Worm (Caenorhabditis elegans) whole organism, L2 larva: ENCODE data around the gene clr-1.

Experiments
- C34F6.9 ChIP-seq: fragments of 150-350 bp; optimal IDR thresholded peaks from 2 replicates; lab custom pipeline; 2014; ENCODE audit warnings: missing biosample characterization, missing genetic modification characterization
- F13H6.1 ChIP-seq: sonication (generic microtip); optimal IDR thresholded peaks from 2 replicates; lab custom pipeline; 2016; ENCODE audit warnings: missing genetic modification characterization, missing compliant biosample characterization
- R02D3.7 ChIP-seq: fragments of 150-350 bp; optimal IDR thresholded peaks from 2 replicates; lab custom pipeline; 2014; ENCODE audit warnings: missing biosample characterization, missing genetic modification characterization
- ZK546.5 ChIP-seq: sonication (generic microtip); optimal IDR thresholded peaks from 2 replicates; lab custom pipeline; 2017; ENCODE audit warnings: missing biosample characterization, missing genetic modification characterization
- nhr-12 ChIP-seq: fragments of 150-350 bp; optimal IDR thresholded peaks from 2 replicates; lab custom pipeline; 2014; ENCODE audit warnings: missing biosample characterization, missing genetic modification characterization
- nhr-25 ChIP-seq: fragments of 150-350 bp; sonication (generic microtip); optimal IDR thresholded peaks from 3 replicates; lab custom pipeline; 2014; ENCODE audit warnings: missing biosample characterization, missing genetic modification characterization
- unc-62 ChIP-seq: fragments of 150-350 bp; optimal IDR thresholded peaks from 2 replicates; lab custom pipeline; 2014; ENCODE audit warnings: missing biosample characterization, missing genetic modification reagents, missing genetic modification characterization
- zag-1 ChIP-seq: fragments of 150-350 bp; optimal IDR thresholded peaks from 2 replicates; lab custom pipeline; 2014; ENCODE audit warnings: missing biosample characterization, missing genetic modification characterization

- no peak for TF ChIP-seq unc-62
- no peak for TF ChIP-seq C34F6.9 (tag; lab: Kevin White, UChicago)
- TF ChIP-seq zag-1 (tag; lab: Kevin White, UChicago), result no peak
- no peak for TF ChIP-seq R02D3.7 (tag; lab: Kevin White, UChicago)
- TF ChIP-seq F13H6.1 (tag; lab: Kevin White, UChicago), result no peak
- no peak for TF ChIP-seq nhr-25 (tag; lab: Kevin White, UChicago)
- TF ChIP-seq ZK546.5 (tag; lab: Kevin White, UChicago), result no peak
- TF ChIP-seq nhr-12 (tag; lab: Kevin White, UChicago), result no peak
These were observed 49.4 kb downstream of the clr-1 start, which contains the start of gene ZK177.3 for ce11 chrII:5515542-5515941.
